Worm (Caenorhabditis elegans) whole organism, L4 larva: ENCODE results near the gene ife-3.

ENCODE experiments used
- ZK546.5 ChIP-seq, 2 experiments: sonication (generic microtip); optimal IDR thresholded peaks; 2 replicates each; lab custom pipeline; 2017; ENCODE audit warnings: missing biosample characterization in 2 of 2, missing genetic modification characterization in 2 of 2
- ama-1 ChIP-seq: fragments of 150-350 bp; optimal IDR thresholded peaks from 2 replicates; lab custom pipeline; 2014; ENCODE audit warnings: inconsistent platforms, mixed read lengths
- snpc-4 ChIP-seq: fragments of 150-350 bp; optimal IDR thresholded peaks from 2 replicates; lab custom pipeline; 2014; ENCODE audit warnings: missing biosample characterization, missing genetic modification characterization
- zip-2 ChIP-seq: fragments of 150-350 bp; optimal IDR thresholded peaks from 2 replicates; lab custom pipeline; 2014; ENCODE audit warnings: missing biosample characterization, missing genetic modification characterization

- no peak for TF ChIP-seq snpc-4 (tag; lab: Kevin White, UChicago)
- TF ChIP-seq ZK546.5 (tag; optimal IDR thresholded peaks at IDR 0.05; lab: Kevin White, UChicago) = no peak
- TF ChIP-seq ama-1 = no peak
- no peak for TF ChIP-seq zip-2
Measured at ce11 chrV:53286-53685, 45.7 kb upstream of the ife-3 start.
